Worm (Caenorhabditis elegans): Measurements from ENCODE around the gene rabn-5.

- no peak for TF ChIP-seq dao-5 (tag; optimal IDR thresholded peaks at IDR 0.05)
- no peak for TF ChIP-seq W03F9.2 (tag; optimal IDR thresholded peaks at IDR 0.05)
- TF ChIP-seq him-1 (tag; optimal IDR thresholded peaks at IDR 0.05), result no peak
Observed at ce11 chrIII:5834053-5834452, 30.3 kb upstream of the rabn-5 start, which contains the start of gene R12B2.6.

Data from whole organism, L4/young adult.